Worm (Caenorhabditis elegans) whole organism, young adult: Measurements from ENCODE around the gene cut-3.

ENCODE experiments used
- B0035.1 ChIP-seq: sonication (generic microtip); optimal IDR thresholded peaks from 2 replicates; lab custom pipeline; 2016; ENCODE audit warnings: missing genetic modification characterization, mild to moderate bottlenecking, missing compliant biosample characterization, missing genotype, missing genetic modification reagents
- B0336.3 ChIP-seq: fragments of 200-800 bp; sonication (Bioruptor generic); IDR thresholded peaks from 2 replicates; pipeline ENCODE4 v1.3.6; 2022; ENCODE audit warnings: missing genetic modification characterization, missing compliant biosample characterization
- C06A6.2 ChIP-seq: fragments of 200-800 bp; sonication (Bioruptor generic); conservative IDR thresholded peaks from 2 replicates; pipeline ENCODE4 v1.3.6; 2022; ENCODE audit warnings: missing genetic modification characterization, missing compliant biosample characterization
- C17E4.6 ChIP-seq: fragments of 200-800 bp; sonication (Bioruptor generic); IDR thresholded peaks from 2 replicates; pipeline ENCODE4 v1.3.6; 2022; ENCODE audit warnings: missing genetic modification reagents, missing genetic modification characterization, missing compliant biosample characterization
- D2030.7 ChIP-seq: fragments of 200-800 bp; sonication (Bioruptor generic); IDR thresholded peaks from 2 replicates; pipeline ENCODE4 v1.3.6; 2022; ENCODE audit warnings: missing genetic modification reagents, missing genetic modification characterization, missing compliant biosample characterization
- F10E7.11 ChIP-seq: sonication (generic microtip); optimal IDR thresholded peaks from 2 replicates; lab custom pipeline; 2017; ENCODE audit warnings: mild to moderate bottlenecking, missing genetic modification characterization, moderate library complexity, missing compliant biosample characterization
- F33H1.4 ChIP-seq: fragments of 200-800 bp; sonication (Bioruptor generic); IDR thresholded peaks from 2 replicates; pipeline ENCODE4 v1.3.6; 2022; ENCODE audit warnings: missing genetic modification reagents, missing genetic modification characterization, missing compliant biosample characterization
- F49E8.2 ChIP-seq: sonication (generic microtip); optimal IDR thresholded peaks from 3 replicates; lab custom pipeline; 2017; ENCODE audit warnings: missing genetic modification characterization, mild to moderate bottlenecking, missing compliant biosample characterization, antibody characterized with exemption, moderate library complexity; ENCODE audit not compliant: insufficient read depth
- F52B5.7 ChIP-seq: sonication (generic microtip); optimal IDR thresholded peaks from 2 replicates; lab custom pipeline; 2016; ENCODE audit warnings: mild to moderate bottlenecking, missing genetic modification characterization, missing compliant biosample characterization
- F57C9.4 ChIP-seq: sonication (generic microtip); optimal IDR thresholded peaks from 2 replicates; lab custom pipeline; 2017; ENCODE audit warnings: mild to moderate bottlenecking, missing genetic modification characterization, missing compliant biosample characterization
- T07F8.4 ChIP-seq: sonication (generic microtip); optimal IDR thresholded peaks from 2 replicates; lab custom pipeline; 2016; ENCODE audit warnings: mild to moderate bottlenecking, missing genetic modification characterization, moderate library complexity, missing compliant biosample characterization
- T26A5.8 ChIP-seq: sonication (generic microtip); optimal IDR thresholded peaks from 2 replicates; lab custom pipeline; 2016; ENCODE audit warnings: missing genetic modification characterization, missing compliant biosample characterization
- Y56A3A.18 ChIP-seq: fragments of 200-800 bp; sonication (Bioruptor generic); IDR thresholded peaks from 2 replicates; pipeline ENCODE4 v1.3.6; 2022; ENCODE audit warnings: missing genetic modification reagents, missing genetic modification characterization, missing compliant biosample characterization
- Y95B8A.8 ChIP-seq: fragments of 200-800 bp; sonication (Bioruptor generic); IDR thresholded peaks from 2 replicates; pipeline ENCODE4 v1.3.6; 2022; ENCODE audit warnings: missing genetic modification reagents, missing genetic modification characterization, missing compliant biosample characterization
- aptf-2 ChIP-seq: fragments of 200-800 bp; sonication (Bioruptor generic); conservative IDR thresholded peaks from 2 replicates; pipeline ENCODE4 v1.3.6; 2022; ENCODE audit warnings: missing genetic modification reagents, missing genetic modification characterization, missing compliant biosample characterization
- aptf-3 ChIP-seq: fragments of 200-800 bp; sonication (Bioruptor generic); IDR thresholded peaks from 2 replicates; pipeline ENCODE4 v1.3.6; 2022; ENCODE audit warnings: missing genetic modification characterization, missing compliant biosample characterization
- attf-5 ChIP-seq: fragments of 200-800 bp; sonication (Bioruptor generic); optimal IDR thresholded peaks from 2 replicates; lab custom pipeline; 2018; ENCODE audit warnings: mild to moderate bottlenecking, missing genetic modification characterization, missing compliant biosample characterization
- cebp-1 ChIP-seq, 2 experiments: fragments of 200-800 bp in 1 of 2; sonication (Bioruptor generic) in 1 of 2; sonication (generic microtip) in 1 of 2; IDR thresholded peaks in 1 of 2; optimal IDR thresholded peaks in 1 of 2; 2 replicates each; pipeline versions ENCODE4 v1.3.6 to Lab custom; 2017 to 2022; ENCODE audit warnings: missing compliant biosample characterization in 2 of 2, missing genetic modification characterization in 2 of 2, mild to moderate bottlenecking in 1 of 2, missing genetic modification reagents in 1 of 2, moderate library complexity in 1 of 2
- ceh-100 ChIP-seq: fragments of 200-800 bp; sonication (Bioruptor generic); IDR thresholded peaks from 2 replicates; pipeline ENCODE4 v1.3.6; 2022; ENCODE audit warnings: missing genetic modification reagents, missing genetic modification characterization, missing compliant biosample characterization
- ceh-27 ChIP-seq: fragments of 200-800 bp; sonication (Bioruptor generic); optimal IDR thresholded peaks from 2 replicates; lab custom pipeline; 2018; ENCODE audit warnings: mild to moderate bottlenecking, missing genetic modification characterization, moderate library complexity, missing compliant biosample characterization
- ceh-58 ChIP-seq: fragments of 200-800 bp; sonication (Bioruptor generic); IDR thresholded peaks from 2 replicates; pipeline ENCODE4 v1.3.6; 2022; ENCODE audit warnings: missing genetic modification characterization, missing compliant biosample characterization
- ceh-91 ChIP-seq: fragments of 200-800 bp; sonication (Bioruptor generic); IDR thresholded peaks from 2 replicates; pipeline ENCODE4 v1.3.6; 2022; ENCODE audit warnings: missing genetic modification reagents, missing genetic modification characterization, missing compliant biosample characterization
- egl-44 ChIP-seq: fragments of 200-800 bp; sonication (Bioruptor generic); IDR thresholded peaks from 2 replicates; pipeline ENCODE4 v1.3.6; 2022; ENCODE audit warnings: missing genetic modification reagents, missing genetic modification characterization, missing compliant biosample characterization
- ekl-4 ChIP-seq: fragments of 200-800 bp; sonication (Bioruptor generic); IDR thresholded peaks from 2 replicates; pipeline ENCODE4 v1.3.6; 2022; ENCODE audit warnings: missing genetic modification reagents, missing genetic modification characterization, missing compliant biosample characterization
- gei-17 ChIP-seq: fragments of 200-800 bp; sonication (Bioruptor generic); optimal IDR thresholded peaks from 2 replicates; lab custom pipeline; 2018; ENCODE audit warnings: mild to moderate bottlenecking, missing genetic modification characterization, missing compliant biosample characterization
- hlh-12 ChIP-seq: sonication (generic microtip); optimal IDR thresholded peaks from 2 replicates; lab custom pipeline; 2016; ENCODE audit warnings: missing genetic modification characterization, missing compliant biosample characterization
- hsf-1 ChIP-seq: fragments of 200-800 bp; sonication (Bioruptor generic); IDR thresholded peaks from 2 replicates; pipeline ENCODE4 v1.3.6; 2022; ENCODE audit warnings: missing genetic modification reagents, missing genetic modification characterization, missing compliant biosample characterization
- lin-54 ChIP-seq: fragments of 200-800 bp; sonication (Bioruptor generic); optimal IDR thresholded peaks from 2 replicates; lab custom pipeline; 2018; ENCODE audit warnings: mild to moderate bottlenecking, missing genetic modification characterization, missing compliant biosample characterization
- mcd-1 ChIP-seq: fragments of 200-800 bp; sonication (Bioruptor generic); IDR thresholded peaks from 2 replicates; pipeline ENCODE4 v1.3.6; 2022; ENCODE audit warnings: missing genetic modification reagents, missing genetic modification characterization, missing compliant biosample characterization
- nhr-179 ChIP-seq: sonication (generic microtip); optimal IDR thresholded peaks from 2 replicates; lab custom pipeline; 2016; ENCODE audit warnings: mild to moderate bottlenecking, missing genetic modification characterization, missing compliant biosample characterization
- pbrm-1 ChIP-seq: fragments of 200-800 bp; sonication (Bioruptor generic); IDR thresholded peaks from 2 replicates; pipeline ENCODE4 v1.3.6; 2022; ENCODE audit warnings: missing genetic modification reagents, missing genetic modification characterization, missing compliant biosample characterization
- repo-1 ChIP-seq: sonication (generic microtip); optimal IDR thresholded peaks from 2 replicates; lab custom pipeline; 2017; ENCODE audit warnings: mild to moderate bottlenecking, missing genetic modification characterization, missing compliant biosample characterization
- sdz-38 ChIP-seq: sonication (generic microtip); optimal IDR thresholded peaks from 2 replicates; lab custom pipeline; 2016; ENCODE audit warnings: missing genotype, missing genetic modification characterization, missing compliant biosample characterization
- sea-2 ChIP-seq: fragments of 200-800 bp; sonication (Bioruptor generic); IDR thresholded peaks from 2 replicates; pipeline ENCODE4 v1.3.6; 2022; ENCODE audit warnings: missing genetic modification characterization, missing compliant biosample characterization
- snpc-1.3 ChIP-seq: sonication (generic microtip); optimal IDR thresholded peaks from 2 replicates; lab custom pipeline; 2017; ENCODE audit warnings: missing genetic modification characterization, mild to moderate bottlenecking, missing compliant biosample characterization, antibody characterized with exemption, moderate library complexity, missing genotype, missing genetic modification reagents; ENCODE audit not compliant: insufficient read depth
- snpc-3.4 ChIP-seq: sonication (generic microtip); optimal IDR thresholded peaks from 2 replicates; lab custom pipeline; 2017; ENCODE audit warnings: missing genetic modification characterization, mild to moderate bottlenecking, missing compliant biosample characterization, antibody characterized with exemption, moderate library complexity, missing genotype, missing genetic modification reagents
- snpc-4 ChIP-seq, 5 experiments: fragments of 150-350 bp in 1 of 5; sonication (generic microtip) in 4 of 5; optimal IDR thresholded peaks; 2 replicates each; lab custom pipeline; 2014 to 2018; ENCODE audit warnings: missing genetic modification characterization in 5 of 5, missing biosample characterization in 3 of 5, antibody characterized with exemption in 2 of 5, mild to moderate bottlenecking in 2 of 5, missing compliant biosample characterization in 2 of 5, missing genotype in 2 of 5, moderate library complexity in 2 of 5, missing genetic modification reagents in 1 of 5
- tbp1 ChIP-seq: fragments of 200-800 bp; sonication (Bioruptor generic); optimal IDR thresholded peaks from 2 replicates; lab custom pipeline; 2018; ENCODE audit warnings: mild to moderate bottlenecking, missing genetic modification characterization, missing compliant biosample characterization
- tlf-1 ChIP-seq: fragments of 200-800 bp; sonication (Bioruptor generic); optimal IDR thresholded peaks from 2 replicates; lab custom pipeline; 2018; ENCODE audit warnings: mild to moderate bottlenecking, missing genetic modification characterization, missing compliant biosample characterization
- xnd-1 ChIP-seq: sonication (generic microtip); optimal IDR thresholded peaks from 2 replicates; lab custom pipeline; 2016; ENCODE audit warnings: missing genotype, missing genetic modification reagents, missing genetic modification characterization, missing compliant biosample characterization
- zim-3 ChIP-seq: sonication (generic microtip); optimal IDR thresholded peaks from 2 replicates; lab custom pipeline; 2017; ENCODE audit warnings: mild to moderate bottlenecking, missing genetic modification characterization, moderate library complexity, missing compliant biosample characterization
- ztf-18 ChIP-seq: sonication (generic microtip); optimal IDR thresholded peaks from 2 replicates; lab custom pipeline; 2016; ENCODE audit warnings: missing genotype, mild to moderate bottlenecking, missing genetic modification characterization, missing compliant biosample characterization
- ztf-6 ChIP-seq: fragments of 200-800 bp; sonication (Bioruptor generic); IDR thresholded peaks from 2 replicates; pipeline ENCODE4 v1.3.6; 2022; ENCODE audit warnings: missing genetic modification reagents, missing genetic modification characterization, missing compliant biosample characterization

The cut-3 gene

DNA sequence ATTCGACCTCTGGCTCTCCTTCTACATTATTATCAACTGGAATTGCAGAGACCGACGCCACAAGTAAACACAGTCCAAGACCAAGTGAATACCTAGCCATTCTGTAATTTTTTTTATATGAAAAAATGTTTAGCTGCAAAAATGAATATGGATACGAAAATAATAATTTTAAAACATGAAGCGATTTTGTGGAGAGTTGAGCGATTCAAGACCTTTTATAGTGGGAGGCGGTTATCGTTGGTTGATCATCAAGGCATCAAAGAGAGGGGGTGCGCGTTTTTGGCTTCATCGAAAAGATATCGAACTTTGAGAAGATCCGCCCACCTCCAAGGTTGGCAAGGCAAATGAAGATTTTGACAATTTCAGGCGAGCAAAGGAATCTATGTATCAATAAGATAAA lies at the start of gene cut-3:
TSS of gene cut-3 (minus strand) at position 101 of the 400 bp plus-strand sequence.
- TF ChIP-seq attf-5, result no peak
- no peak for TF ChIP-seq Y95B8A.8
- no peak for TF ChIP-seq B0336.3 (GFP tag; lab: Robert Waterston, UW)
- TF ChIP-seq F57C9.4 (tag; lab: Kevin White, UChicago), result no peak
- no peak for TF ChIP-seq aptf-3 (GFP tag; lab: Robert Waterston, UW)
- no peak for TF ChIP-seq C06A6.2 (GFP tag; lab: Robert Waterston, UW)
- TF ChIP-seq ztf-6 (GFP tag; lab: Robert Waterston, UW), result no peak

DNA sequence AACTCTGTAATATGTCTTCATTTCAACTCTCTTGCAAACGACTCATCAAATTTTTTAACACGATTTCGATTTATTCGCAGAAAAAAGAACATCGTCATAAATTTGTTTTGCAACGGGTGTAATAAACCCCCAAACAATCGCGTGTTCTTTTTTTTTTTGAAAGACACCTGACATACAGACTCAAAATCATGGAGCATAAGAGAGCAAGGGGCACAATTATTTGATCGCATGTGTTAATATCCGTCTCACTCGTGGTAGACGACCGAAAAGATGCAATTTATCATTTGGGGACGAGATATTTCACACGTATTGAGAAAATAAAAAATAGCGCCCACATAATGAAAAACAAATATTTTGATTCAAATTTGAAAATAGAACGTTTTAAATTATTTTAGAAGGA lies 49.6 kb upstream of the cut-3 start:
- no peak for TF ChIP-seq F52B5.7 (tag; lab: Kevin White, UChicago)
- TF ChIP-seq repo-1 (tag; lab: Kevin White, UChicago), result no peak
- no peak for TF ChIP-seq gei-17
- TF ChIP-seq C17E4.6, result no peak
- no peak for TF ChIP-seq pbrm-1 (GFP tag; lab: Robert Waterston, UW)
- TF ChIP-seq cebp-1 (GFP tag; IDR thresholded peaks at IDR 0.05; lab: Robert Waterston, UW), result no peak
- no peak for TF ChIP-seq cebp-1 (tag; optimal IDR thresholded peaks at IDR 0.05; lab: Kevin White, UChicago)
- TF ChIP-seq sea-2 (GFP tag; lab: Robert Waterston, UW), result no peak
- TF ChIP-seq T26A5.8 (tag; lab: Kevin White, UChicago), result no peak
- no peak for TF ChIP-seq hsf-1 (GFP tag; lab: Robert Waterston, UW)
- no peak for TF ChIP-seq aptf-2
- no peak for TF ChIP-seq tbp1 (GFP tag; lab: Kevin White, UChicago)
- TF ChIP-seq ceh-27 (GFP tag; lab: Kevin White, UChicago), result no peak
- TF ChIP-seq nhr-179 (tag; lab: Kevin White, UChicago), result no peak
- no peak for TF ChIP-seq ceh-91
- TF ChIP-seq ceh-58 (GFP tag; lab: Robert Waterston, UW), result no peak
- TF ChIP-seq aptf-3 (GFP tag; lab: Robert Waterston, UW), result no peak
- no peak for TF ChIP-seq F10E7.11

DNA sequence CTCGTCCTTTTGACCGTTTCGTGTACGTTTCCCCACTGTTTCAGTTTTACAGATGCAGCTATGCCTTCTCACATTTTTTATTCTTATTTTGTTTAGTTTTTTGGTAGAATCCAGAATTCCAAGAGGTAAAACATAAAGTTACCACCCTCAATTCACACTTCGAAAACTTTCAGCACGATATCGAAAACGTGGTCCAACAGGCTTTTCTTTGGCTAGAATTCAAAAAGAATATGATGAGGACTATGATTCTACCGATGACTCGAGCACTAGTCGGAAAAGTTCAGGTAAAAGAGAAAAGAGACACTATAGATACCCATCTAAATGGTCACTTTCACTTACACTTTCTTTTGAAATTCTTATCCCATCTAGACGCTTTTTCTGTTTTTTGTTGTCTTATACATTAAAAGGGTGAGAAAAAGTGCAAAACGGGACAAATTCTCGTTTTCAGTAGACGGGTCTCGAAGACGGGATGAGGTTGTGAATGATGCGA lies 47.6 kb upstream of the cut-3 start, which contains the start of gene M05D6.9:
TSS of gene M05D6.9 (plus strand) at position 51 of the 490 bp plus-strand sequence.
- TF ChIP-seq B0035.1 (no peak), ztf-18 (tag; lab: Kevin White, UChicago) (no peak), snpc-4 (GFP tag; optimal IDR thresholded peaks at IDR 0.05; lab: Kevin White, UChicago) (no peak), snpc-4 (tag; optimal IDR thresholded peaks at IDR 0.05; lab: Kevin White, UChicago) (no peak), hlh-12 (tag; lab: Kevin White, UChicago) (no peak), lin-54 (GFP tag; lab: Kevin White, UChicago) (no peak), tlf-1 (GFP tag; lab: Kevin White, UChicago) (no peak), zim-3 (tag; lab: Kevin White, UChicago) (no peak)

DNA sequence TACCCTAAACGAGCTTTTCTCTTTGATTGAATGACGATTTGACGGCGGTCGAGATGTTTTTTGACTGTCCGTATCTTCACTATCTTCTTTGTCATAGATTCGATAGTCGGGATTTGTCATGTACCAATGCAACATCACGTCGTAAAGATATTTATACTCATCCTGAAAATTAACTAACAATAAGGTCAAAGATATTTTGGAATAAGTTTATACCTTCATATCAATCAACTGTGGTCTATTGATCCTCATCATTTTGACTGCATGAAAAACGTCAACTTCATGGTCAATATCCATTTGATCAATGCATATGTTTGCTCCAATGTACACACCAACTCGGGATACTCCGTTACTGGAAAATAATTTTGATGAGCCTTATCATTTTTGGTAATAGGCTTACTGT lies 41.5 kb upstream of the cut-3 start:
- TF ChIP-seq ceh-100 (GFP tag; lab: Robert Waterston, UW) (no peak), ekl-4 (GFP tag; lab: Robert Waterston, UW) (no peak), xnd-1 (tag; lab: Kevin White, UChicago) (no peak), sdz-38 (tag; lab: Kevin White, UChicago) (no peak), F49E8.2 (tag; lab: Kevin White, UChicago) (no peak), snpc-1.3 (tag; lab: Kevin White, UChicago) (no peak), ceh-27 (GFP tag; lab: Kevin White, UChicago) (no peak), D2030.7 (GFP tag; lab: Robert Waterston, UW) (no peak), sea-2 (GFP tag; lab: Robert Waterston, UW) (no peak), snpc-3.4 (tag; lab: Kevin White, UChicago) (no peak), nhr-179 (tag; lab: Kevin White, UChicago) (no peak), egl-44 (GFP tag; lab: Robert Waterston, UW) (no peak), T07F8.4 (tag; lab: Kevin White, UChicago) (no peak), Y56A3A.18 (GFP tag; lab: Robert Waterston, UW) (no peak), ztf-18 (tag; lab: Kevin White, UChicago) (no peak), F33H1.4 (GFP tag; lab: Robert Waterston, UW) (no peak), C17E4.6 (no peak), mcd-1 (GFP tag; lab: Robert Waterston, UW) (no peak)
